Worm (Caenorhabditis elegans) whole organism, mixed stage, embryonic: ENCODE measurements around the gene C31B8.12.

ENCODE experiments used
- nhr-12 ChIP-seq: fragments of 150-350 bp; optimal IDR thresholded peaks from 2 replicates; lab custom pipeline; 2014; ENCODE audit warnings: missing biosample characterization, missing genetic modification characterization
- nhr-237 ChIP-seq: fragments of 150-350 bp; optimal IDR thresholded peaks from 2 replicates; lab custom pipeline; 2014; ENCODE audit warnings: missing biosample characterization, missing genetic modification characterization
- nhr-76 ChIP-seq: sonication (generic microtip); optimal IDR thresholded peaks from 2 replicates; lab custom pipeline; 2017; ENCODE audit warnings: missing biosample characterization, missing genetic modification characterization
- snpc-4 ChIP-seq: fragments of 150-350 bp; optimal IDR thresholded peaks from 2 replicates; lab custom pipeline; 2014; ENCODE audit warnings: missing biosample characterization, missing genetic modification characterization
- unc-120 ChIP-seq: sonication (generic microtip); optimal IDR thresholded peaks from 2 replicates; lab custom pipeline; 2017; ENCODE audit warnings: missing genetic modification characterization, missing compliant biosample characterization; ENCODE audit not compliant: poor library complexity, severe bottlenecking
- unc-39 ChIP-seq: fragments of 150-350 bp; optimal IDR thresholded peaks from 2 replicates; lab custom pipeline; 2014; ENCODE audit warnings: missing biosample characterization, missing genetic modification characterization

- TF ChIP-seq unc-120 (tag; lab: Kevin White, UChicago) (no peak), snpc-4 (tag; lab: Kevin White, UChicago) (no peak), nhr-237 (tag; lab: Kevin White, UChicago) (no peak), unc-39 (no peak), nhr-12 (tag; lab: Kevin White, UChicago) (no peak), nhr-76 (tag; lab: Kevin White, UChicago) (no peak)
Measured at ce11 chrV:2929753-2930152, 2.3 kb upstream of the C31B8.12 start, which contains the start of gene C31B8.16.
